Worm (Caenorhabditis elegans) whole organism, L4 larva: ENCODE measurements around the gene npr-15.
A peak's percentile ranks its signal among the peaks of the same experiment; 100 is the strongest.

Experiments used
- D1046.2 ChIP-seq: fragments of 200-800 bp; sonication (Bioruptor generic); IDR thresholded peaks from 2 replicates; pipeline ENCODE4 v1.3.6; 2022; ENCODE audit warnings: missing genetic modification characterization, missing compliant biosample characterization
- F10B5.3 ChIP-seq: sonication (generic microtip); optimal IDR thresholded peaks from 2 replicates; lab custom pipeline; 2016; ENCODE audit warnings: mild to moderate bottlenecking, missing genetic modification characterization, missing compliant biosample characterization
- F44E2.7 ChIP-seq: fragments of 200-800 bp; sonication (Bioruptor generic); IDR thresholded peaks from 2 replicates; pipeline ENCODE4 v2.1.2; 2022; ENCODE audit warnings: missing genetic modification characterization, missing compliant biosample characterization
- F49E8.2 ChIP-seq: sonication (generic microtip); optimal IDR thresholded peaks from 2 replicates; lab custom pipeline; 2016; ENCODE audit warnings: missing compliant biosample characterization, mild to moderate bottlenecking, missing genetic modification characterization, borderline replicate concordance
- T26A8.4 ChIP-seq: fragments of 200-800 bp; sonication (Bioruptor generic); IDR thresholded peaks from 2 replicates; pipeline ENCODE4 v1.3.6; 2022; ENCODE audit warnings: missing genetic modification characterization, missing compliant biosample characterization
- Y105C5A.15 ChIP-seq: fragments of 200-800 bp; sonication (Bioruptor generic); IDR thresholded peaks from 2 replicates; pipeline ENCODE4 v1.3.6; 2022; ENCODE audit warnings: missing genetic modification characterization, missing compliant biosample characterization
- Y75B8A.6 ChIP-seq: fragments of 200-800 bp; sonication (Bioruptor generic); IDR thresholded peaks from 2 replicates; pipeline ENCODE4 v1.3.6; 2022; ENCODE audit warnings: missing genetic modification reagents, missing genetic modification characterization, missing compliant biosample characterization
- ama-1 ChIP-seq: fragments of 150-350 bp; optimal IDR thresholded peaks from 2 replicates; lab custom pipeline; 2014; ENCODE audit warnings: inconsistent platforms, mixed read lengths
- arid-1 ChIP-seq: fragments of 200-800 bp; sonication (Bioruptor generic); conservative IDR thresholded peaks from 2 replicates; pipeline ENCODE4 v1.3.6; 2022; ENCODE audit warnings: missing genetic modification reagents, missing genetic modification characterization, missing compliant biosample characterization
- ceh-82 ChIP-seq: sonication (generic microtip); optimal IDR thresholded peaks from 2 replicates; lab custom pipeline; 2017; ENCODE audit warnings: missing biosample characterization, missing genetic modification characterization
- cey-2 ChIP-seq: sonication (generic microtip); optimal IDR thresholded peaks from 3 replicates; lab custom pipeline; 2017; ENCODE audit warnings: missing genetic modification characterization, mild to moderate bottlenecking, missing compliant biosample characterization, antibody characterized with exemption, borderline replicate concordance; ENCODE audit not compliant: insufficient read depth
- daf-16 ChIP-seq, 3 experiments: sonication (generic microtip); optimal IDR thresholded peaks; 2 replicates each; lab custom pipeline; 2016 to 2017; ENCODE audit warnings: missing genetic modification characterization in 3 of 3, missing genetic modification reagents in 3 of 3, mild to moderate bottlenecking in 2 of 3, missing compliant biosample characterization in 2 of 3, missing biosample characterization in 1 of 3, moderate library complexity in 1 of 3
- dmd-6 ChIP-seq: fragments of 200-800 bp; sonication (Bioruptor generic); IDR thresholded peaks from 2 replicates; pipeline ENCODE4 v1.3.6; 2022; ENCODE audit warnings: missing genetic modification reagents, missing genetic modification characterization, missing compliant biosample characterization
- dmd-8 ChIP-seq: fragments of 200-800 bp; sonication (Bioruptor generic); IDR thresholded peaks from 2 replicates; pipeline ENCODE4 v1.3.6; 2022; ENCODE audit warnings: missing genetic modification characterization, missing compliant biosample characterization
- dmd-9 ChIP-seq: fragments of 200-800 bp; sonication (Bioruptor generic); IDR thresholded peaks from 2 replicates; pipeline ENCODE4 v1.3.6; 2022; ENCODE audit warnings: missing genetic modification reagents, missing genetic modification characterization, missing compliant biosample characterization
- dpl-1 ChIP-seq: fragments of 150-350 bp; optimal IDR thresholded peaks from 2 replicates; lab custom pipeline; 2014; ENCODE audit warnings: missing biosample characterization, missing genetic modification reagents, missing genetic modification characterization
- duxl-1 ChIP-seq: sonication (generic microtip); optimal IDR thresholded peaks from 2 replicates; lab custom pipeline; 2016; ENCODE audit warnings: mild to moderate bottlenecking, missing genetic modification characterization, moderate library complexity, missing compliant biosample characterization; ENCODE audit not compliant: poor library complexity
- egl-27 ChIP-seq: sonication (generic microtip); optimal IDR thresholded peaks from 3 replicates; lab custom pipeline; 2017; ENCODE audit warnings: missing biosample characterization, missing genetic modification reagents, missing genetic modification characterization
- fkh-10 ChIP-seq: fragments of 150-350 bp; optimal IDR thresholded peaks from 2 replicates; lab custom pipeline; 2014; ENCODE audit warnings: missing biosample characterization, missing genetic modification reagents, missing genetic modification characterization
- jun-1 ChIP-seq: fragments of 150-350 bp; optimal IDR thresholded peaks from 2 replicates; lab custom pipeline; 2014; ENCODE audit warnings: missing biosample characterization, missing genetic modification reagents, missing genetic modification characterization
- lim-7 ChIP-seq: fragments of 200-800 bp; sonication (Bioruptor generic); IDR thresholded peaks from 2 replicates; pipeline ENCODE4 v1.3.6; 2022; ENCODE audit warnings: missing genetic modification characterization, missing compliant biosample characterization
- lin-1 ChIP-seq: fragments of 200-800 bp; sonication (Bioruptor generic); IDR thresholded peaks from 2 replicates; pipeline ENCODE4 v1.3.6; 2022; ENCODE audit warnings: missing genetic modification reagents, missing genetic modification characterization, missing compliant biosample characterization
- lin-38 ChIP-seq: fragments of 200-800 bp; sonication (Bioruptor generic); IDR thresholded peaks from 2 replicates; pipeline ENCODE4 v1.3.6; 2022; ENCODE audit warnings: missing genetic modification reagents, missing genetic modification characterization, missing compliant biosample characterization
- lir-3 ChIP-seq: sonication (generic microtip); optimal IDR thresholded peaks from 2 replicates; lab custom pipeline; 2016; ENCODE audit warnings: mild to moderate bottlenecking, missing genetic modification characterization, missing compliant biosample characterization
- lsy-2 ChIP-seq, 2 experiments: fragments of 150-350 bp in 1 of 2; sonication (generic microtip) in 1 of 2; optimal IDR thresholded peaks; 2 replicates each; lab custom pipeline; 2014 to 2017; ENCODE audit warnings: missing biosample characterization in 2 of 2, missing genetic modification characterization in 2 of 2
- madf-5 ChIP-seq, 2 experiments: fragments of 200-800 bp; sonication (Bioruptor generic); IDR thresholded peaks; 2 replicates each; pipeline ENCODE4 v1.3.6; 2022; ENCODE audit warnings: missing compliant biosample characterization in 2 of 2, missing genetic modification characterization in 2 of 2
- mxl-2 ChIP-seq: fragments of 200-800 bp; sonication (Bioruptor generic); conservative IDR thresholded peaks from 2 replicates; pipeline ENCODE4 v1.3.6; 2022; ENCODE audit warnings: missing genetic modification reagents, missing genetic modification characterization, missing compliant biosample characterization
- nhr-10 ChIP-seq: fragments of 150-350 bp; optimal IDR thresholded peaks from 2 replicates; lab custom pipeline; 2014; ENCODE audit warnings: missing biosample characterization, missing genetic modification characterization
- nhr-25 ChIP-seq: sonication (generic microtip); optimal IDR thresholded peaks from 2 replicates; lab custom pipeline; 2017; ENCODE audit warnings: missing genetic modification characterization, mild to moderate bottlenecking, missing compliant biosample characterization, antibody characterized with exemption, moderate library complexity, borderline replicate concordance; ENCODE audit not compliant: insufficient read depth
- nhr-6 ChIP-seq: fragments of 150-350 bp; optimal IDR thresholded peaks from 2 replicates; lab custom pipeline; 2014; ENCODE audit warnings: missing biosample characterization, missing genetic modification characterization
- pha-4 ChIP-seq, 2 experiments: fragments of 150-350 bp in 1 of 2; fragments of 200-800 bp in 1 of 2; sonication (Bioruptor generic) in 1 of 2; IDR thresholded peaks in 1 of 2; optimal IDR thresholded peaks in 1 of 2; 2 replicates each; pipeline versions ENCODE4 v1.3.6 to Lab custom; 2014 to 2022; ENCODE audit warnings: missing genetic modification characterization in 2 of 2, missing genetic modification reagents in 2 of 2, missing biosample characterization in 1 of 2, missing compliant biosample characterization in 1 of 2
- saeg-2 ChIP-seq: fragments of 200-800 bp; sonication (Bioruptor generic); IDR thresholded peaks from 2 replicates; pipeline ENCODE4 v1.3.6; 2022; ENCODE audit warnings: missing genetic modification reagents, missing genetic modification characterization, missing compliant biosample characterization
- skn-1 ChIP-seq: fragments of 150-350 bp; optimal IDR thresholded peaks from 2 replicates; lab custom pipeline; 2014; ENCODE audit warnings: missing biosample characterization, missing genetic modification characterization
- unc-62 ChIP-seq, 3 experiments: fragments of 150-350 bp in 1 of 3; sonication (generic microtip); optimal IDR thresholded peaks in 2 of 3; peaks in 1 of 3; 1 replicate in 1 of 3; 2 replicates in 2 of 3; lab custom pipeline; 2014 to 2017; ENCODE audit warnings: missing biosample characterization in 3 of 3, missing genetic modification characterization in 3 of 3, missing genetic modification reagents in 3 of 3, missing genotype in 1 of 3
- zag-1 ChIP-seq: fragments of 150-350 bp; optimal IDR thresholded peaks from 2 replicates; lab custom pipeline; 2014; ENCODE audit warnings: missing biosample characterization, missing genetic modification characterization
- zfp-2 ChIP-seq: sonication (generic microtip); optimal IDR thresholded peaks from 2 replicates; lab custom pipeline; 2016; ENCODE audit warnings: mild to moderate bottlenecking, missing genetic modification characterization, missing compliant biosample characterization
- zip-11 ChIP-seq: fragments of 200-800 bp; sonication (Bioruptor generic); IDR thresholded peaks from 2 replicates; pipeline ENCODE4 v1.3.6; 2022; ENCODE audit warnings: missing genetic modification characterization, missing compliant biosample characterization
- zip-2 ChIP-seq: fragments of 150-350 bp; optimal IDR thresholded peaks from 2 replicates; lab custom pipeline; 2014; ENCODE audit warnings: missing biosample characterization, missing genetic modification characterization
- ztf-7 ChIP-seq: fragments of 150-350 bp; optimal IDR thresholded peaks from 2 replicates; lab custom pipeline; 2014; ENCODE audit warnings: missing biosample characterization, missing genetic modification characterization

npr-15 gene

DNA sequence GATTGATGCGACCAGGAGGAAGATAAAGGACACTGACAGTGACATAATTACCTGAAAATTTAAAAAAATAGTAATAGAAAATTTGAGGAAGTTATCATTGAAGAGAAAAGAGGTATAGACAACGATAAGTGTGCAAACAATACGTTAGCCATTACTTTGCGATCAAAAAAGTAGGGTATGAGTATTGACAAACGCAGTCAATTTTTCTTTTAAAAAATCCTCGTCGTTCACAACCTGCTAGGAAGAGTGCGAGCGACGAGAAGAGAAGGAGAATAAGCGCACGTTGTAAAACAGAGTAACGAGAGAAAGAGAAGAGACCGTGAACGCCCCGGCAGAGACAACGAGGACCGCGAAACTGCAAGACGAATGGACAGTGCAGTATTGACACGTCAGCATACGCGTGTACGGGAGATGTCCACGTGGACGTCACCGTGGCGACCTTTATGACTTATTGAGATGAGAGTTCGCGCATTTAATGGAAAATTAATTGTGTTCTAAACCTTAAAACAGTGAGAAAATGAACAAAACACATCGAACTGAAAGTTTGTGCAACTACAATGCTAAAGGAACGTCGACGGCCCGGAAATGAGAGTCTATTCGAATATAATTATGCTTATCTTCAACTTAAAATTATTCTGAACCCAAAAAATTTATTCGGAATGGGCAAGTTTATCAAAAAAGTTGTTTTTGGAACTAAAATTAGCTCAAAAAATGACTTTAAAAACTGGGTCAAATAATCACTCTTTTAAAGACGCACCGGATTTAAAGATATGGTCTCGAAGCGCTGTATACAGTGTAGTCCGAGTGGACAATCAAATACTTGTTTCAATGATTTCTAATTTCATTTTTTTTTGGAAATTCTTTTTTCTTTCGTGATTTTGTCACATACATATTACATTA lies 7.2 kb upstream of the npr-15 start, which contains the start of the genes pdi-1 and C14B1.2 (continued):
- TF ChIP-seq duxl-1 (tag; lab: Kevin White, UChicago) = no peak
- no peak for TF ChIP-seq F44E2.7 (GFP tag; lab: Robert Waterston, UW)
- no peak for TF ChIP-seq zip-2
- no peak for TF ChIP-seq egl-27 (tag; lab: Kevin White, UChicago)
- TF ChIP-seq F10B5.3 (tag; lab: Kevin White, UChicago) = no peak
- no peak for TF ChIP-seq fkh-10 (GFP tag; lab: Kevin White, UChicago)
- TF ChIP-seq zip-11 (GFP tag; lab: Robert Waterston, UW) = no peak
- TF ChIP-seq nhr-10 (tag; lab: Kevin White, UChicago) = no peak
- TF ChIP-seq dmd-8 = no peak
- no peak for TF ChIP-seq T26A8.4
- no peak for TF ChIP-seq ztf-7 (tag; lab: Kevin White, UChicago)
- TF ChIP-seq dmd-9 (GFP tag; lab: Robert Waterston, UW) = no peak
- TF ChIP-seq cey-2 (tag; lab: Kevin White, UChicago) = no peak
- peak in 1 of 2 experiments; percentile 71 for TF ChIP-seq lsy-2 (tag; optimal IDR thresholded peaks at IDR 0.05; lab: Kevin White, UChicago)
- no peak for TF ChIP-seq zag-1
- TF ChIP-seq lin-1 (GFP tag; lab: Robert Waterston, UW) = no peak
- TF ChIP-seq D1046.2 (GFP tag; lab: Robert Waterston, UW) = no peak
- no peak for TF ChIP-seq unc-62 (GFP tag; optimal IDR thresholded peaks at IDR 0.05 in 1 of 2; lab: Kevin White, UChicago)
- TF ChIP-seq unc-62 (tag; optimal IDR thresholded peaks at IDR 0.05; lab: Kevin White, UChicago) = no peak
- TF ChIP-seq Y105C5A.15 (GFP tag; lab: Robert Waterston, UW) = no peak
- TF ChIP-seq nhr-6 (tag; lab: Kevin White, UChicago) = peak; percentile 77
- no peak for TF ChIP-seq F49E8.2 (tag; lab: Kevin White, UChicago)
- no peak for TF ChIP-seq madf-5 (GFP tag; IDR thresholded peaks at IDR 0.05; lab: Robert Waterston, UW)
- no peak for TF ChIP-seq skn-1 (tag; lab: Kevin White, UChicago)
- no peak for TF ChIP-seq daf-16 (GFP tag; optimal IDR thresholded peaks at IDR 0.05; lab: Kevin White, UChicago)
- TF ChIP-seq daf-16 (tag; optimal IDR thresholded peaks at IDR 0.05; lab: Kevin White, UChicago) = peak; percentile 2
- TF ChIP-seq dmd-6 (GFP tag; lab: Robert Waterston, UW) = peak; percentile 74
- peak; percentile 54; the same call in 1 of the 2 replicates for TF ChIP-seq pha-4 (GFP tag; IDR thresholded peaks at IDR 0.05; lab: Robert Waterston, UW)
- TF ChIP-seq pha-4 (tag; optimal IDR thresholded peaks at IDR 0.05; lab: Kevin White, UChicago) = no peak
- no peak for TF ChIP-seq mxl-2 (GFP tag; lab: Robert Waterston, UW)
- no peak for TF ChIP-seq zfp-2 (tag; lab: Kevin White, UChicago)
- TF ChIP-seq saeg-2 = no peak
- no peak for TF ChIP-seq ama-1 (lab: Kevin White, UChicago)
- peak; percentile 56 for TF ChIP-seq dpl-1 (GFP tag; lab: Kevin White, UChicago)

DNA sequence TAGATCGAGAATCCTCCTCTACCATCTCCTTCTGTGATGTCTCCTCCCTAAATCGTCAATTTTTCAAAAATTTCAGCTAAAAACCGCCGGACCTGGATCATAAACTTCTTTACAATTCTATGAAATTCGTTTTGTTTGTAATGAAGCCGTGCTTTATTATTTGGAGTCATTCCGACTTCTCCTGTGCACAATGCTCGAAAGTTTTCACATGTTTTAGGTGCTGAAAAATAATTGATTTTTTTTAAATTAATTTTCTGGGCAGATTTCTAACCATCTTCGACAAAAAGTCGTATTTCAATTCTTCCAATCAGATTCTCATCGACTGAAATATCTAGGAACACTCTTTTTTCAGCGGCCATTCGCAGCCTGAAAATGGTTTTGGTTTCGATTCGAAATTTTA lies 4.8 kb upstream of the npr-15 start, which contains the start of gene cyn-9:
Gene cyn-9 (minus strand): TSS at position 366 of the 400 bp plus-strand sequence.
- TF ChIP-seq nhr-25 (tag; lab: Kevin White, UChicago) = no peak
- no peak for TF ChIP-seq ceh-82 (tag; lab: Kevin White, UChicago)
- peak; percentile 70 for TF ChIP-seq duxl-1 (tag; lab: Kevin White, UChicago)
- TF ChIP-seq lin-38 = peak; percentile 46
- TF ChIP-seq Y75B8A.6 (GFP tag; lab: Robert Waterston, UW) = 0 out of 2 replicates have a peak, but pooled peaks have one; percentile 22
- TF ChIP-seq T26A8.4 = peak; percentile 66
- 0 out of 2 replicates have a peak, but pooled peaks have one; percentile 10 for TF ChIP-seq arid-1 (GFP tag; lab: Robert Waterston, UW)
- TF ChIP-seq lir-3 (tag; lab: Kevin White, UChicago) = no peak
- TF ChIP-seq lim-7 (GFP tag; lab: Robert Waterston, UW) = no peak
- TF ChIP-seq jun-1 (tag; lab: Kevin White, UChicago) = no peak
